Worm (Caenorhabditis elegans): Measurements from ENCODE around the gene nep-25.

- TF ChIP-seq cog-1 (tag; optimal IDR thresholded peaks at IDR 0.05), result no peak
- TF ChIP-seq flt-1 (GFP tag; IDR thresholded peaks at IDR 0.05), result no peak
- no peak for TF ChIP-seq klf-2 (GFP tag; conservative IDR thresholded peaks at IDR 0.05)
These were observed 14.7 kb upstream of the nep-25 start, which contains the start of gene tbc-2 for ce11 chrII:5827364-5827763.

All from whole organism, midembryonic.